Worm (Caenorhabditis elegans): ENCODE measurements around the gene F53C3.11.

The F53C3.11 gene

ce11 chrII:3930478-3931182 is 24.1 kb upstream of the F53C3.11 start (continued):
- peak; percentile 89 for TF ChIP-seq hlh-30 (tag; optimal IDR thresholded peaks at IDR 0.05; ENCODE audit: insufficient read depth)
- peak; percentile 66 for TF ChIP-seq fkh-10 (GFP tag; optimal IDR thresholded peaks at IDR 0.05)
- peak; percentile 55 for TF ChIP-seq dve-1 (tag; optimal IDR thresholded peaks at IDR 0.05; ENCODE audit: insufficient read depth)
- 0 out of 2 replicates have a peak, but pooled peaks have one; percentile 12 for TF ChIP-seq set-16 (GFP tag; IDR thresholded peaks at IDR 0.05)
- peak; percentile 62 for TF ChIP-seq mep-1 (tag; optimal IDR thresholded peaks at IDR 0.05)
- peak; percentile 14 for TF ChIP-seq nhr-6 (tag; optimal IDR thresholded peaks at IDR 0.05)
- no peak for TF ChIP-seq Y5F2A.4 (GFP tag; optimal IDR thresholded peaks at IDR 0.05)
- no peak for TF ChIP-seq ces-1 (GFP tag; optimal IDR thresholded peaks at IDR 0.05)
- no peak for TF ChIP-seq madf-5 (GFP tag; IDR thresholded peaks at IDR 0.05)
- peak; percentile 40 to 57 for TF ChIP-seq daf-16 (GFP tag; optimal IDR thresholded peaks at IDR 0.05)
- peak; percentile 94 for TF ChIP-seq daf-16 (tag; optimal IDR thresholded peaks at IDR 0.05)
- peak; percentile 48; the same call in 1 of the 2 replicates for TF ChIP-seq egl-43 (GFP tag; IDR thresholded peaks at IDR 0.05)
- peak; percentile 74 for TF ChIP-seq hlh-11 (tag; optimal IDR thresholded peaks at IDR 0.05)
- no peak for TF ChIP-seq madf-9 (GFP tag; conservative IDR thresholded peaks at IDR 0.05)
- TF ChIP-seq mes-2 (tag; optimal IDR thresholded peaks at IDR 0.05; ENCODE audit: poor library complexity, severe bottlenecking) = peak; percentile 51
- no peak for TF ChIP-seq nhr-42 (GFP tag; IDR thresholded peaks at IDR 0.05)
- peak in 1 of 2 experiments; percentile 41 for TF ChIP-seq mdl-1 (tag; optimal IDR thresholded peaks at IDR 0.05)
- no peak for TF ChIP-seq snpc-1.2 (GFP tag; IDR thresholded peaks at IDR 0.05)
- TF ChIP-seq ctbp-1 (GFP tag; IDR thresholded peaks at IDR 0.05) = no peak
- peak; percentile 45 for TF ChIP-seq rbr-2 (tag; optimal IDR thresholded peaks at IDR 0.05)
- no peak for TF ChIP-seq mxl-2 (GFP tag; conservative IDR thresholded peaks at IDR 0.05)
- TF ChIP-seq pha-4 (GFP tag; IDR thresholded peaks at IDR 0.05) = 0 out of 2 replicates have a peak, but pooled peaks have one; percentile 38
- TF ChIP-seq pha-4 (tag; optimal IDR thresholded peaks at IDR 0.05) = peak; percentile 62
- no peak for TF ChIP-seq php-3 (GFP tag; IDR thresholded peaks at IDR 0.05)
- no peak for TF ChIP-seq Y48G9A.11 (GFP tag; IDR thresholded peaks at IDR 0.05)
- TF ChIP-seq aha-1 (tag) = peak; percentile 68
- TF ChIP-seq D1046.2 (GFP tag; IDR thresholded peaks at IDR 0.05) = no peak
- TF ChIP-seq unc-62 (GFP tag; optimal IDR thresholded peaks at IDR 0.05 in 1 of 2) = peak in 1 of 2 experiments; percentile 69
- no peak for TF ChIP-seq unc-62 (tag; optimal IDR thresholded peaks at IDR 0.05)
- TF ChIP-seq sdz-12 (GFP tag; optimal IDR thresholded peaks at IDR 0.05) = no peak
- no peak for TF ChIP-seq F44E2.7 (GFP tag; IDR thresholded peaks at IDR 0.05)

- TF ChIP-seq zfp-3 (GFP tag; conservative IDR thresholded peaks at IDR 0.05) (no peak), F44E2.7 (GFP tag; IDR thresholded peaks at IDR 0.05) (no peak), D1046.2 (GFP tag; IDR thresholded peaks at IDR 0.05) (no peak), pqm-1 (tag; optimal IDR thresholded peaks at IDR 0.05) (no peak), saeg-2 (GFP tag; IDR thresholded peaks at IDR 0.05) (no peak), F26F4.8 (GFP tag; conservative IDR thresholded peaks at IDR 0.05) (no peak), lin-29 (GFP tag; IDR thresholded peaks at IDR 0.05) (no peak), spr-1 (tag; optimal IDR thresholded peaks at IDR 0.05) (no peak), vab-7 (GFP tag; IDR thresholded peaks at IDR 0.05) (no peak), hlh-30 (tag; optimal IDR thresholded peaks at IDR 0.05; ENCODE audit: insufficient read depth) (peak; percentile 38), egl-27 (tag; optimal IDR thresholded peaks at IDR 0.05) (no peak), zag-1 (tag; optimal IDR thresholded peaks at IDR 0.05) (no peak), hif-1 (tag; optimal IDR thresholded peaks at IDR 0.05) (no peak), nhr-237 (tag; optimal IDR thresholded peaks at IDR 0.05) (no peak), nhr-11 (tag; optimal IDR thresholded peaks at IDR 0.05) (peak; percentile 11), lin-1 (GFP tag; IDR thresholded peaks at IDR 0.05) (no peak), fos-1 (tag; optimal IDR thresholded peaks at IDR 0.05) (no peak), nhr-25 (tag; optimal IDR thresholded peaks at IDR 0.05; ENCODE audit: borderline replicate concordance, insufficient read depth) (no peak), dmd-6 (GFP tag; IDR thresholded peaks at IDR 0.05) (peak; percentile 10; the same call in 1 of the 2 replicates), cey-2 (tag; optimal IDR thresholded peaks at IDR 0.05; ENCODE audit: borderline replicate concordance, insufficient read depth) (no peak), skn-1 (tag; optimal IDR thresholded peaks at IDR 0.05) (no peak), ztf-11 (tag; optimal IDR thresholded peaks at IDR 0.05) (no peak), ZK546.5 (tag; optimal IDR thresholded peaks at IDR 0.05) (no peak)
Measured at ce11 chrII:3929446-3929845, 22.9 kb upstream of the F53C3.11 start.

Measured in whole organism, L4 larva.